Worm (Caenorhabditis elegans) whole organism, young adult: ENCODE data around the gene Y57G11C.33.

Experiments used
- C06A6.2 ChIP-seq: fragments of 200-800 bp; sonication (Bioruptor generic); conservative IDR thresholded peaks from 2 replicates; pipeline ENCODE4 v1.3.6; 2022; ENCODE audit warnings: missing genetic modification characterization, missing compliant biosample characterization
- C17E4.6 ChIP-seq: fragments of 200-800 bp; sonication (Bioruptor generic); IDR thresholded peaks from 2 replicates; pipeline ENCODE4 v1.3.6; 2022; ENCODE audit warnings: missing genetic modification reagents, missing genetic modification characterization, missing compliant biosample characterization
- D2030.7 ChIP-seq: fragments of 200-800 bp; sonication (Bioruptor generic); IDR thresholded peaks from 2 replicates; pipeline ENCODE4 v1.3.6; 2022; ENCODE audit warnings: missing genetic modification reagents, missing genetic modification characterization, missing compliant biosample characterization
- F33H1.4 ChIP-seq: fragments of 200-800 bp; sonication (Bioruptor generic); IDR thresholded peaks from 2 replicates; pipeline ENCODE4 v1.3.6; 2022; ENCODE audit warnings: missing genetic modification reagents, missing genetic modification characterization, missing compliant biosample characterization
- F37B4.10 ChIP-seq: fragments of 200-800 bp; sonication (Bioruptor generic); IDR thresholded peaks from 2 replicates; pipeline ENCODE4 v1.3.6; 2022; ENCODE audit warnings: missing genetic modification characterization, missing compliant biosample characterization
- F52B5.7 ChIP-seq: sonication (generic microtip); optimal IDR thresholded peaks from 2 replicates; lab custom pipeline; 2016; ENCODE audit warnings: mild to moderate bottlenecking, missing genetic modification characterization, missing compliant biosample characterization
- F55B11.4 ChIP-seq: sonication (generic microtip); optimal IDR thresholded peaks from 2 replicates; lab custom pipeline; 2016; ENCODE audit warnings: missing compliant biosample characterization, missing genetic modification characterization, borderline replicate concordance; ENCODE audit not compliant: insufficient read depth
- K11D2.4 ChIP-seq: fragments of 200-800 bp; sonication (Bioruptor generic); IDR thresholded peaks from 2 replicates; pipeline ENCODE4 v1.3.6; 2022; ENCODE audit warnings: missing genetic modification reagents, missing genetic modification characterization, missing compliant biosample characterization
- T26A5.8 ChIP-seq: sonication (generic microtip); optimal IDR thresholded peaks from 2 replicates; lab custom pipeline; 2016; ENCODE audit warnings: missing genetic modification characterization, missing compliant biosample characterization
- Y95B8A.8 ChIP-seq: fragments of 200-800 bp; sonication (Bioruptor generic); IDR thresholded peaks from 2 replicates; pipeline ENCODE4 v1.3.6; 2022; ENCODE audit warnings: missing genetic modification reagents, missing genetic modification characterization, missing compliant biosample characterization
- athp-1 ChIP-seq: sonication (generic microtip); optimal IDR thresholded peaks from 2 replicates; lab custom pipeline; 2017; ENCODE audit warnings: mild to moderate bottlenecking, missing genetic modification characterization, missing compliant biosample characterization
- cebp-2 ChIP-seq: fragments of 200-800 bp; sonication (Bioruptor generic); IDR thresholded peaks from 2 replicates; pipeline ENCODE4 v1.3.6; 2022; ENCODE audit warnings: missing genetic modification characterization, missing compliant biosample characterization
- ceh-27 ChIP-seq: fragments of 200-800 bp; sonication (Bioruptor generic); optimal IDR thresholded peaks from 2 replicates; lab custom pipeline; 2018; ENCODE audit warnings: mild to moderate bottlenecking, missing genetic modification characterization, moderate library complexity, missing compliant biosample characterization
- dox-1 ChIP-seq: fragments of 200-800 bp; sonication (Bioruptor generic); IDR thresholded peaks from 2 replicates; pipeline ENCODE4 v1.3.6; 2022; ENCODE audit warnings: missing genetic modification reagents, missing genetic modification characterization, missing compliant biosample characterization
- efl-1 ChIP-seq: fragments of 150-350 bp; optimal IDR thresholded peaks from 2 replicates; lab custom pipeline; 2014; ENCODE audit warnings: missing biosample characterization, missing genetic modification reagents, missing genetic modification characterization
- egl-18 ChIP-seq: fragments of 200-800 bp; sonication (Bioruptor generic); IDR thresholded peaks from 2 replicates; pipeline ENCODE4 v1.3.6; 2022; ENCODE audit warnings: missing genetic modification reagents, missing genetic modification characterization, missing compliant biosample characterization
- egrh-3 ChIP-seq: fragments of 200-800 bp; sonication (Bioruptor generic); IDR thresholded peaks from 2 replicates; pipeline ENCODE4 v1.3.6; 2022; ENCODE audit warnings: missing genetic modification reagents, missing genetic modification characterization, missing compliant biosample characterization
- ekl-4 ChIP-seq: fragments of 200-800 bp; sonication (Bioruptor generic); IDR thresholded peaks from 2 replicates; pipeline ENCODE4 v1.3.6; 2022; ENCODE audit warnings: missing genetic modification reagents, missing genetic modification characterization, missing compliant biosample characterization
- ets-4 ChIP-seq: fragments of 200-800 bp; sonication (Bioruptor generic); optimal IDR thresholded peaks from 2 replicates; lab custom pipeline; 2018; ENCODE audit warnings: mild to moderate bottlenecking, missing genetic modification characterization, missing compliant biosample characterization
- fkh-3 ChIP-seq: sonication (generic microtip); optimal IDR thresholded peaks from 2 replicates; lab custom pipeline; 2016; ENCODE audit warnings: mild to moderate bottlenecking, missing genetic modification characterization, missing compliant biosample characterization
- gei-17 ChIP-seq: fragments of 200-800 bp; sonication (Bioruptor generic); optimal IDR thresholded peaks from 2 replicates; lab custom pipeline; 2018; ENCODE audit warnings: mild to moderate bottlenecking, missing genetic modification characterization, missing compliant biosample characterization
- him-1 ChIP-seq: sonication (generic microtip); optimal IDR thresholded peaks from 2 replicates; lab custom pipeline; 2016; ENCODE audit warnings: missing genotype, missing genetic modification reagents, missing genetic modification characterization, missing compliant biosample characterization
- hlh-12 ChIP-seq: sonication (generic microtip); optimal IDR thresholded peaks from 2 replicates; lab custom pipeline; 2016; ENCODE audit warnings: missing genetic modification characterization, missing compliant biosample characterization
- hmg-1.2 ChIP-seq: fragments of 200-800 bp; sonication (Bioruptor generic); IDR thresholded peaks from 2 replicates; pipeline ENCODE4 v1.3.6; 2022; ENCODE audit warnings: missing genetic modification reagents, missing genetic modification characterization, missing compliant biosample characterization
- hmg-20 ChIP-seq: fragments of 200-800 bp; sonication (Bioruptor generic); IDR thresholded peaks from 2 replicates; pipeline ENCODE4 v1.3.6; 2022; ENCODE audit warnings: missing genetic modification reagents, missing genetic modification characterization, missing compliant biosample characterization
- lag-1 ChIP-seq: fragments of 200-800 bp; sonication (Bioruptor generic); IDR thresholded peaks from 2 replicates; pipeline ENCODE4 v1.3.6; 2022; ENCODE audit warnings: missing genetic modification reagents, missing genetic modification characterization, missing compliant biosample characterization
- lin-35 ChIP-seq, 3 experiments: fragments of 150-350 bp in 2 of 3; sonication (generic microtip) in 1 of 3; optimal IDR thresholded peaks; 2 replicates each; lab custom pipeline; 2014 to 2018; ENCODE audit warnings: missing biosample characterization in 3 of 3, missing genetic modification characterization in 3 of 3, missing genetic modification reagents in 3 of 3
- lin-54 ChIP-seq: fragments of 200-800 bp; sonication (Bioruptor generic); optimal IDR thresholded peaks from 2 replicates; lab custom pipeline; 2018; ENCODE audit warnings: mild to moderate bottlenecking, missing genetic modification characterization, missing compliant biosample characterization
- lsy-27 ChIP-seq: sonication (generic microtip); optimal IDR thresholded peaks from 2 replicates; lab custom pipeline; 2017; ENCODE audit warnings: missing genetic modification characterization, mild to moderate bottlenecking, missing compliant biosample characterization, antibody characterized with exemption, missing genotype, borderline replicate concordance; ENCODE audit not compliant: insufficient read depth
- madf-10 ChIP-seq: sonication (generic microtip); optimal IDR thresholded peaks from 2 replicates; lab custom pipeline; 2016; ENCODE audit warnings: mild to moderate bottlenecking, missing genetic modification characterization, missing compliant biosample characterization
- madf-6 ChIP-seq: fragments of 200-800 bp; sonication (Bioruptor generic); IDR thresholded peaks from 2 replicates; pipeline ENCODE4 v1.3.6; 2022; ENCODE audit warnings: missing genetic modification reagents, missing genetic modification characterization, missing compliant biosample characterization
- madf-8 ChIP-seq: fragments of 200-800 bp; sonication (Bioruptor generic); conservative IDR thresholded peaks from 2 replicates; pipeline ENCODE4 v1.3.6; 2022; ENCODE audit warnings: missing genetic modification reagents, missing genetic modification characterization, missing compliant biosample characterization
- mxl-1 ChIP-seq: sonication (generic microtip); optimal IDR thresholded peaks from 2 replicates; lab custom pipeline; 2016; ENCODE audit warnings: missing genetic modification characterization, missing compliant biosample characterization
- nfya-2 ChIP-seq: fragments of 200-800 bp; sonication (Bioruptor generic); IDR thresholded peaks from 2 replicates; pipeline ENCODE4 v1.3.6; 2022; ENCODE audit warnings: missing genetic modification reagents, missing genetic modification characterization, missing compliant biosample characterization
- nhr-179 ChIP-seq: sonication (generic microtip); optimal IDR thresholded peaks from 2 replicates; lab custom pipeline; 2016; ENCODE audit warnings: mild to moderate bottlenecking, missing genetic modification characterization, missing compliant biosample characterization
- nhr-27 ChIP-seq: fragments of 200-800 bp; sonication (Bioruptor generic); optimal IDR thresholded peaks from 2 replicates; lab custom pipeline; 2018; ENCODE audit warnings: mild to moderate bottlenecking, missing genetic modification characterization, moderate library complexity, missing compliant biosample characterization
- pha-4 ChIP-seq: fragments of 150-350 bp; sonication (generic microtip); optimal IDR thresholded peaks from 2 replicates; lab custom pipeline; 2014; ENCODE audit warnings: missing biosample characterization, missing genetic modification reagents, missing genetic modification characterization
- repo-1 ChIP-seq: sonication (generic microtip); optimal IDR thresholded peaks from 2 replicates; lab custom pipeline; 2017; ENCODE audit warnings: mild to moderate bottlenecking, missing genetic modification characterization, missing compliant biosample characterization
- snpc-1.3 ChIP-seq: sonication (generic microtip); optimal IDR thresholded peaks from 2 replicates; lab custom pipeline; 2017; ENCODE audit warnings: missing genetic modification characterization, mild to moderate bottlenecking, missing compliant biosample characterization, antibody characterized with exemption, moderate library complexity, missing genotype, missing genetic modification reagents; ENCODE audit not compliant: insufficient read depth
- snpc-3.4 ChIP-seq: sonication (generic microtip); optimal IDR thresholded peaks from 2 replicates; lab custom pipeline; 2017; ENCODE audit warnings: missing genetic modification characterization, mild to moderate bottlenecking, missing compliant biosample characterization, antibody characterized with exemption, moderate library complexity, missing genotype, missing genetic modification reagents
- snpc-4 ChIP-seq, 5 experiments: fragments of 150-350 bp in 1 of 5; sonication (generic microtip) in 4 of 5; optimal IDR thresholded peaks; 2 replicates each; lab custom pipeline; 2014 to 2018; ENCODE audit warnings: missing genetic modification characterization in 5 of 5, missing biosample characterization in 3 of 5, antibody characterized with exemption in 2 of 5, mild to moderate bottlenecking in 2 of 5, missing compliant biosample characterization in 2 of 5, missing genotype in 2 of 5, moderate library complexity in 2 of 5, missing genetic modification reagents in 1 of 5
- tbx-9 ChIP-seq: sonication (generic microtip); optimal IDR thresholded peaks from 2 replicates; lab custom pipeline; 2016; ENCODE audit warnings: borderline replicate concordance, missing genetic modification characterization, inconsistent platforms, missing compliant biosample characterization
- unc-130 ChIP-seq: sonication (generic microtip); optimal IDR thresholded peaks from 2 replicates; lab custom pipeline; 2016; ENCODE audit warnings: missing genetic modification reagents, missing genetic modification characterization, missing compliant biosample characterization
- unc-62 ChIP-seq: fragments of 150-350 bp; optimal IDR thresholded peaks from 2 replicates; lab custom pipeline; 2014; ENCODE audit warnings: missing biosample characterization, missing genetic modification reagents, missing genetic modification characterization
- xnd-1 ChIP-seq: sonication (generic microtip); optimal IDR thresholded peaks from 2 replicates; lab custom pipeline; 2016; ENCODE audit warnings: missing genotype, missing genetic modification reagents, missing genetic modification characterization, missing compliant biosample characterization
- zfh-2 ChIP-seq: fragments of 200-800 bp; sonication (Bioruptor generic); conservative IDR thresholded peaks from 2 replicates; pipeline ENCODE4 v1.3.6; 2022; ENCODE audit warnings: missing genetic modification reagents, missing genetic modification characterization, missing compliant biosample characterization
- ztf-18 ChIP-seq: sonication (generic microtip); optimal IDR thresholded peaks from 2 replicates; lab custom pipeline; 2016; ENCODE audit warnings: missing genotype, mild to moderate bottlenecking, missing genetic modification characterization, missing compliant biosample characterization
- ztf-26 ChIP-seq: sonication (generic microtip); optimal IDR thresholded peaks from 2 replicates; lab custom pipeline; 2017; ENCODE audit warnings: missing genetic modification characterization, missing compliant biosample characterization
- ztf-3 ChIP-seq: fragments of 200-800 bp; sonication (Bioruptor generic); optimal IDR thresholded peaks from 2 replicates; lab custom pipeline; 2018; ENCODE audit warnings: mild to moderate bottlenecking, missing genetic modification characterization, missing compliant biosample characterization

Gene Y57G11C.33

ce11 chrIV:14620543-14620942, 36.3 kb upstream of the Y57G11C.33 start:
- TF ChIP-seq him-1 (tag; lab: Kevin White, UChicago) (no peak), ekl-4 (no peak), hmg-1.2 (GFP tag; lab: Robert Waterston, UW) (peak; percentile 65; the same call in 1 of the 2 replicates), K11D2.4 (no peak), egrh-3 (GFP tag; lab: Robert Waterston, UW) (0 out of 2 replicates have a peak, but pooled peaks have one; percentile 20), lag-1 (GFP tag; lab: Robert Waterston, UW) (no peak), athp-1 (tag; lab: Kevin White, UChicago) (no peak), C06A6.2 (no peak), ceh-27 (GFP tag; lab: Kevin White, UChicago) (peak; percentile 12), efl-1 (GFP tag; lab: Kevin White, UChicago) (no peak), D2030.7 (GFP tag; lab: Robert Waterston, UW) (no peak), egl-18 (GFP tag; lab: Robert Waterston, UW) (no peak), snpc-1.3 (no peak), zfh-2 (GFP tag; lab: Robert Waterston, UW) (peak; percentile 44; the same call in 1 of the 2 replicates), gei-17 (GFP tag; lab: Kevin White, UChicago) (no peak), F37B4.10 (GFP tag; lab: Robert Waterston, UW) (no peak), pha-4 (tag; lab: Kevin White, UChicago) (peak; percentile 10), mxl-1 (tag; lab: Kevin White, UChicago) (no peak), C17E4.6 (no peak), snpc-3.4 (no peak), ztf-26 (tag; lab: Kevin White, UChicago) (no peak), hlh-12 (tag; lab: Kevin White, UChicago) (no peak), lin-35 (GFP tag; optimal IDR thresholded peaks at IDR 0.05; lab: Kevin White, UChicago) (peak in 1 of 3 experiments; percentile 51), unc-130 (GFP tag; lab: Kevin White, UChicago) (no peak), ztf-18 (tag; lab: Kevin White, UChicago) (no peak), unc-62 (no peak), F33H1.4 (no peak), nhr-179 (tag; lab: Kevin White, UChicago) (no peak), madf-6 (GFP tag; lab: Robert Waterston, UW) (no peak), dox-1 (GFP tag; lab: Robert Waterston, UW) (no peak), T26A5.8 (tag; lab: Kevin White, UChicago) (peak; percentile 25), F52B5.7 (tag; lab: Kevin White, UChicago) (no peak), madf-8 (GFP tag; lab: Robert Waterston, UW) (no peak), fkh-3 (tag; lab: Kevin White, UChicago) (no peak), snpc-4 (GFP tag; optimal IDR thresholded peaks at IDR 0.05; lab: Kevin White, UChicago) (no peak), snpc-4 (tag; optimal IDR thresholded peaks at IDR 0.05; lab: Kevin White, UChicago) (peak in 1 of 4 experiments; percentile 28), xnd-1 (tag; lab: Kevin White, UChicago) (no peak), nfya-2 (no peak), ztf-3 (GFP tag; lab: Kevin White, UChicago) (no peak), nhr-27 (tag; lab: Kevin White, UChicago) (no peak), repo-1 (tag; lab: Kevin White, UChicago) (no peak), hmg-20 (GFP tag; lab: Robert Waterston, UW) (no peak), lsy-27 (tag; lab: Kevin White, UChicago) (no peak), cebp-2 (GFP tag; lab: Robert Waterston, UW) (no peak), ets-4 (GFP tag; lab: Kevin White, UChicago) (no peak), madf-10 (tag; lab: Kevin White, UChicago) (no peak), tbx-9 (tag; lab: Kevin White, UChicago) (no peak), F55B11.4 (tag; lab: Kevin White, UChicago) (no peak), lin-54 (GFP tag; lab: Kevin White, UChicago) (no peak), Y95B8A.8 (no peak)
